Worm (Caenorhabditis elegans) whole organism, L1 larva: ENCODE data around the gene chk-1.

ENCODE experiments used
- C04F5.9 ChIP-seq: sonication (generic microtip); optimal IDR thresholded peaks from 2 replicates; lab custom pipeline; 2016; ENCODE audit warnings: missing genetic modification characterization, missing compliant biosample characterization
- aly-2 ChIP-seq: fragments of 150-350 bp; optimal IDR thresholded peaks from 2 replicates; lab custom pipeline; 2014; ENCODE audit warnings: missing biosample characterization, missing genetic modification characterization
- ceh-63 ChIP-seq: fragments of 200-800 bp; sonication (Bioruptor generic); optimal IDR thresholded peaks from 2 replicates; lab custom pipeline; 2018; ENCODE audit warnings: mild to moderate bottlenecking, missing genetic modification characterization, missing compliant biosample characterization
- ceh-8 ChIP-seq: fragments of 200-800 bp; sonication (Bioruptor generic); optimal IDR thresholded peaks from 2 replicates; lab custom pipeline; 2018; ENCODE audit warnings: mild to moderate bottlenecking, missing genetic modification characterization, moderate library complexity, missing compliant biosample characterization
- dsc-1 ChIP-seq: sonication (generic microtip); optimal IDR thresholded peaks from 2 replicates; lab custom pipeline; 2016; ENCODE audit warnings: mild to moderate bottlenecking, missing genetic modification characterization, missing compliant biosample characterization
- efl-3 ChIP-seq: fragments of 200-800 bp; sonication (Bioruptor generic); optimal IDR thresholded peaks from 2 replicates; lab custom pipeline; 2018; ENCODE audit warnings: mild to moderate bottlenecking, missing genetic modification characterization, missing compliant biosample characterization
- egl-13 ChIP-seq: sonication (generic microtip); optimal IDR thresholded peaks from 2 replicates; lab custom pipeline; 2016; ENCODE audit warnings: missing genotype, missing genetic modification reagents, missing genetic modification characterization, missing compliant biosample characterization
- elt-3 ChIP-seq, 6 experiments: fragments of 150-350 bp in 1 of 6; sonication (generic microtip); optimal IDR thresholded peaks; 2 replicates each; lab custom pipeline; 2017 to 2018; ENCODE audit warnings: missing biosample characterization in 6 of 6, missing genetic modification characterization in 6 of 6, inconsistent platforms in 1 of 6
- ets-5 ChIP-seq: fragments of 200-800 bp; sonication (Bioruptor generic); IDR thresholded peaks from 2 replicates; pipeline ENCODE4 v1.3.6; 2022; ENCODE audit warnings: missing genetic modification characterization, missing compliant biosample characterization
- fkh-8 ChIP-seq: sonication (generic microtip); optimal IDR thresholded peaks from 2 replicates; lab custom pipeline; 2016; ENCODE audit warnings: mild to moderate bottlenecking, missing genetic modification characterization, missing compliant biosample characterization
- grh-1 ChIP-seq: fragments of 200-800 bp; sonication (Bioruptor generic); IDR thresholded peaks from 2 replicates; pipeline ENCODE4 v1.3.6; 2022; ENCODE audit warnings: missing genetic modification reagents, missing genetic modification characterization, missing compliant biosample characterization
- hlh-17 ChIP-seq: fragments of 200-800 bp; sonication (Bioruptor generic); optimal IDR thresholded peaks from 2 replicates; lab custom pipeline; 2018; ENCODE audit warnings: missing genetic modification characterization, mild to moderate bottlenecking, missing compliant biosample characterization, moderate library complexity, borderline replicate concordance
- hlh-4 ChIP-seq: sonication (generic microtip); optimal IDR thresholded peaks from 2 replicates; lab custom pipeline; 2016; ENCODE audit warnings: mild to moderate bottlenecking, missing genetic modification characterization, missing compliant biosample characterization
- lin-13 ChIP-seq: fragments of 150-350 bp; optimal IDR thresholded peaks from 2 replicates; lab custom pipeline; 2014; ENCODE audit warnings: missing biosample characterization, missing genetic modification reagents, missing genetic modification characterization
- lin-14 ChIP-seq: fragments of 200-800 bp; sonication (Bioruptor generic); optimal IDR thresholded peaks from 2 replicates; lab custom pipeline; 2018; ENCODE audit warnings: mild to moderate bottlenecking, missing genetic modification characterization, moderate library complexity, missing compliant biosample characterization
- lin-39 ChIP-seq: fragments of 150-350 bp; optimal IDR thresholded peaks from 2 replicates; lab custom pipeline; 2014; ENCODE audit warnings: missing biosample characterization, missing genetic modification reagents, missing genetic modification characterization
- lir-3 ChIP-seq: sonication (generic microtip); optimal IDR thresholded peaks from 2 replicates; lab custom pipeline; 2016; ENCODE audit warnings: mild to moderate bottlenecking, missing genetic modification characterization, moderate library complexity, missing compliant biosample characterization; ENCODE audit not compliant: poor library complexity
- lsy-2 ChIP-seq, 2 experiments: fragments of 150-350 bp; optimal IDR thresholded peaks; 2 replicates each; lab custom pipeline; 2014; ENCODE audit warnings: missing biosample characterization in 2 of 2, missing genetic modification characterization in 2 of 2
- mep-1 ChIP-seq: fragments of 150-350 bp; optimal IDR thresholded peaks from 2 replicates; lab custom pipeline; 2014; ENCODE audit warnings: missing biosample characterization, missing genetic modification characterization
- nhr-20 ChIP-seq: sonication (generic microtip); optimal IDR thresholded peaks from 2 replicates; lab custom pipeline; 2016; ENCODE audit warnings: mild to moderate bottlenecking, missing genetic modification characterization, missing compliant biosample characterization
- nhr-237 ChIP-seq: fragments of 150-350 bp; optimal IDR thresholded peaks from 2 replicates; lab custom pipeline; 2014; ENCODE audit warnings: missing biosample characterization, missing genetic modification characterization
- nhr-47 ChIP-seq: sonication (generic microtip); optimal IDR thresholded peaks from 2 replicates; lab custom pipeline; 2016; ENCODE audit warnings: mild to moderate bottlenecking, missing genetic modification characterization, moderate library complexity, missing compliant biosample characterization
- nhr-71 ChIP-seq: sonication (generic microtip); optimal IDR thresholded peaks from 2 replicates; lab custom pipeline; 2016; ENCODE audit warnings: mild to moderate bottlenecking, missing genetic modification characterization, moderate library complexity, missing compliant biosample characterization
- nhr-90 ChIP-seq: sonication (generic microtip); optimal IDR thresholded peaks from 2 replicates; lab custom pipeline; 2016; ENCODE audit warnings: mild to moderate bottlenecking, missing genetic modification characterization, missing compliant biosample characterization; ENCODE audit not compliant: poor library complexity
- snu-23 ChIP-seq: sonication (generic microtip); optimal IDR thresholded peaks from 2 replicates; lab custom pipeline; 2016; ENCODE audit warnings: missing genetic modification characterization, missing compliant biosample characterization
- sup-37 ChIP-seq: fragments of 200-800 bp; sonication (Bioruptor generic); optimal IDR thresholded peaks from 2 replicates; lab custom pipeline; 2018; ENCODE audit warnings: mild to moderate bottlenecking, missing genetic modification characterization, missing compliant biosample characterization
- tbx-2 ChIP-seq: sonication (generic microtip); optimal IDR thresholded peaks from 2 replicates; lab custom pipeline; 2016; ENCODE audit warnings: missing genetic modification characterization, missing compliant biosample characterization
- tlp-1 ChIP-seq: fragments of 150-350 bp; optimal IDR thresholded peaks from 2 replicates; lab custom pipeline; 2014; ENCODE audit warnings: missing biosample characterization, missing genetic modification characterization
- zag-1 ChIP-seq: fragments of 150-350 bp; optimal IDR thresholded peaks from 2 replicates; lab custom pipeline; 2014; ENCODE audit warnings: missing biosample characterization, missing genetic modification characterization

chk-1 gene

ce11 chrV:3716279-3716887 lies 42.9 kb downstream of the chk-1 start (continued):
- no peak for TF ChIP-seq dsc-1 (tag; lab: Kevin White, UChicago)
- no peak for TF ChIP-seq lin-13 (GFP tag; lab: Kevin White, UChicago)
- peak; percentile 66 for TF ChIP-seq nhr-47

DNA sequence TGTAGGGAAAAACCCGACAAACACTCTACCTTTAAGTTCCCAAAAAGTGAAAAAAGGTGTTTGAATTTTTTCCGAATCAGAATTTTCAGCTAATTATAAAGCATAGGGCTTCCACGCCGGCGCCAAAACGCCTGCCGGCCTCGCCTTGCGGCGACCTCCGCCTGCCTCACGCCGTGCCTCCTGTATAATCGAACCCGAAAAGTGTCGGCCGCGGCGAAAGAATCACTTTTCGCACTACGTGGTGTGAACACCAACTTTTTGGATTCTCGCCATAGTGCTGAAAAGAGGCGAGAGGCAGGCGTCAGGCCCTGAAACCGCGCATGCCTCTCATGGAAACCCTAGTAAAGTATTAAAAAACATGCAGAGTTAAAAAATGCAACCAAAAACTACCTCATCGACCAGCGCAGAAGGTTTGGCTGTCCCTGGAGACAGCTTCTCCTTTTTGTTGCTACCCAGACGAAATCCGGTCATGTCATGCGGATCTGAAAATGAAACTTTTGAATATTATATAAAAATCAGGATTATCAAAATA lies 43.7 kb downstream of the chk-1 start, which contains the start of gene nrsn-1:
Gene nrsn-1, minus strand, starts transcription at position 482 of the 532 bp plus-strand sequence.
- TF ChIP-seq elt-3 (tag; optimal IDR thresholded peaks at IDR 0.05; lab: Kevin White, UChicago) (no peak), nhr-20 (tag; lab: Kevin White, UChicago) (no peak), hlh-17 (peak; percentile 2)

DNA sequence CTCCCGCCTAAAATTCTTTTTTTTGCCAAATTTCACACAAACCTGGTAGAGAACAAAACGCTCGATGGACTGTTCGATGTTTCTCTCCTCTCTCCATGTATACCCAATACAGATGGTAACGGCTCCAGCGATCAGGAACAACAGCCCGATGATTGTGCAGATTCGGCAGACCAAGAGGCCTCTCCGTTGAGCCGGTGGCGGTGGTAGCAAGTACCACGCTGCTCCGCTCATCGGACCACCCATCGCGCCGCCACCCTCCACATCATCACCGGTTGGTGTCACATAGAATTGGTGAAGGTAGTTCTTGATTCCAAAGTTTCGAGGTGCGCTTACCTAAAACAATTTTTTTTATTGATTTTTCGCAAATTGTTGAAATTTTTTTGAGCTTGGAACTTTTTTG lies 44.5 kb downstream of the chk-1 start:
- peak; percentile 4 for TF ChIP-seq ceh-8 (GFP tag; lab: Kevin White, UChicago)
- TF ChIP-seq ets-5: 0 out of 2 replicates have a peak, but pooled peaks have one; percentile 74
- TF ChIP-seq lin-14 (GFP tag; lab: Kevin White, UChicago): no peak

DNA sequence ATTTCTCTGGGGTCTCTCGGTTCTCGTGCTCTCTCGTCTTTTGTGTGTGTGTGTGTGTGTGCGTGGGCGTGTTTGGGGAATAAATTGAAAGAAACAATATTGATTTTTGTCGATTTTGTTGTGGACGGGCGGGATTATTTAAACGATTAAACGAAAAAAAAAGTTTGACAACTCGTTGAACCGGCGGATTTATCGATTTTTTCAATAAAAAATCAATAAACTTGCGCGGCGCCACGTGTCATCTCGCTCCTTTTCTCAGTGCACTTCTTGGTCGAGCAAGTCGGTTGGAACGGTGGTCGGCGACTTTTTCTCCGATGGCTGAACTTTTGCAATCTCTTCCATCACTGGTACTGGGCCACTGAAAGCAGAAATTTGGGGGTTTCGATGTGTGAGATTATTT lies 46.3 kb downstream of the chk-1 start:
- TF ChIP-seq sup-37 (no peak), nhr-71 (no peak), snu-23 (GFP tag; lab: Kevin White, UChicago) (peak; percentile 0), zag-1 (no peak)

- TF ChIP-seq sup-37 (no peak), ceh-63 (no peak), tbx-2 (tag; lab: Kevin White, UChicago) (peak; percentile 8), lsy-2 (tag; optimal IDR thresholded peaks at IDR 0.05; lab: Kevin White, UChicago) (peak in 1 of 2 experiments; percentile 1), fkh-8 (tag; lab: Kevin White, UChicago) (peak; percentile 14), grh-1 (GFP tag; lab: Robert Waterston, UW) (no peak)
- TF ChIP-seq, all 84 proteins: peak for 3
Observed at ce11 chrV:3712192-3712591, 47.1 kb downstream of the chk-1 start.

DNA sequence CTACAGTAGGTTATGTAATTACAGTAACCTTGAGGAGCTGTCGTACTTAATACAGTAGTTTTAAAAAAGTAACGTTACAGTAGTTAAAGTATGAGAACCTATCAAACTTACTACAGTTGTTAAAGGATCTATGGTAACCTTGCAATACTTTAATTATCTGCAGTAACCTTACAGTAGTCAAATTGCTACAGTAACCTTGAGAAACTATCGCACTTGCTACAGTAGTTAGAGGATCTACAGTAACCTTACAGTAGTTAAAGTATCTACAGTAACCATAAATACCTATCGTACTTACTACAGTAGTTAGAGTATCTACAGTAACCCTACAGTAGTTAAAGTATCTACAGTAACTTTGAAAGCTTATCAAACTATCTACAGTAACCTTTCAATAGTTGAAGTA lies 47.7 kb downstream of the chk-1 start:
- TF ChIP-seq egl-13 (tag; lab: Kevin White, UChicago): no peak
- TF ChIP-seq mep-1 (tag; lab: Kevin White, UChicago): no peak
- no peak for TF ChIP-seq nhr-90 (tag; lab: Kevin White, UChicago)
- no peak for TF ChIP-seq hlh-4 (tag; lab: Kevin White, UChicago)
- no peak for TF ChIP-seq lin-39
- no peak for TF ChIP-seq lir-3 (tag; lab: Kevin White, UChicago)
- TF ChIP-seq aly-2 (tag; lab: Kevin White, UChicago): no peak
- TF ChIP-seq C04F5.9 (tag; lab: Kevin White, UChicago): no peak
- TF ChIP-seq nhr-237 (tag; lab: Kevin White, UChicago): no peak
- TF ChIP-seq ceh-63: no peak
- no peak for TF ChIP-seq elt-3 (tag; optimal IDR thresholded peaks at IDR 0.05; lab: Kevin White, UChicago)
- TF ChIP-seq efl-3 (GFP tag; lab: Kevin White, UChicago): no peak
- no peak for TF ChIP-seq tlp-1 (tag; lab: Kevin White, UChicago)
